Worm (Caenorhabditis elegans) whole organism, L1 larva: ENCODE measurements around the gene spd-3.

ENCODE experiments used
- C16A3.4 ChIP-seq: fragments of 150-350 bp; optimal IDR thresholded peaks from 2 replicates; lab custom pipeline; 2014; ENCODE audit warnings: missing biosample characterization, missing genetic modification characterization
- C34B4.2 ChIP-seq: sonication (generic microtip); optimal IDR thresholded peaks from 2 replicates; lab custom pipeline; 2017; ENCODE audit warnings: mild to moderate bottlenecking, missing genetic modification characterization, missing compliant biosample characterization
- blmp-1 ChIP-seq: fragments of 150-350 bp; optimal IDR thresholded peaks from 2 replicates; lab custom pipeline; 2014; ENCODE audit warnings: missing biosample characterization, missing genetic modification characterization
- ceh-63 ChIP-seq: fragments of 200-800 bp; sonication (Bioruptor generic); optimal IDR thresholded peaks from 2 replicates; lab custom pipeline; 2018; ENCODE audit warnings: mild to moderate bottlenecking, missing genetic modification characterization, missing compliant biosample characterization
- ceh-8 ChIP-seq: fragments of 200-800 bp; sonication (Bioruptor generic); optimal IDR thresholded peaks from 2 replicates; lab custom pipeline; 2018; ENCODE audit warnings: mild to moderate bottlenecking, missing genetic modification characterization, moderate library complexity, missing compliant biosample characterization
- dpl-1 ChIP-seq, 3 experiments: fragments of 150-350 bp in 2 of 3; sonication (generic microtip) in 1 of 3; optimal IDR thresholded peaks; 2 replicates each; lab custom pipeline; 2014 to 2017; ENCODE audit warnings: missing biosample characterization in 3 of 3, missing genetic modification characterization in 3 of 3, missing genetic modification reagents in 3 of 3
- dsc-1 ChIP-seq: sonication (generic microtip); optimal IDR thresholded peaks from 2 replicates; lab custom pipeline; 2016; ENCODE audit warnings: mild to moderate bottlenecking, missing genetic modification characterization, missing compliant biosample characterization
- efl-1 ChIP-seq, 4 experiments: fragments of 150-350 bp; optimal IDR thresholded peaks in 3 of 4; peaks in 1 of 4; 1 replicate in 1 of 4; 2 replicates in 3 of 4; lab custom pipeline; 2014; ENCODE audit warnings: missing biosample characterization in 2 of 4, missing genetic modification characterization in 2 of 4, missing genetic modification reagents in 2 of 4
- egl-13 ChIP-seq: sonication (generic microtip); optimal IDR thresholded peaks from 2 replicates; lab custom pipeline; 2016; ENCODE audit warnings: missing genotype, missing genetic modification reagents, missing genetic modification characterization, missing compliant biosample characterization
- elt-2 ChIP-seq: sonication (generic microtip); optimal IDR thresholded peaks from 2 replicates; lab custom pipeline; 2016; ENCODE audit warnings: missing genetic modification characterization, mild to moderate bottlenecking, inconsistent platforms, missing compliant biosample characterization, missing genetic modification reagents
- elt-3 ChIP-seq, 6 experiments: fragments of 150-350 bp in 1 of 6; sonication (generic microtip); optimal IDR thresholded peaks; 2 replicates each; lab custom pipeline; 2017 to 2018; ENCODE audit warnings: missing biosample characterization in 6 of 6, missing genetic modification characterization in 6 of 6, inconsistent platforms in 1 of 6
- ets-5 ChIP-seq: fragments of 200-800 bp; sonication (Bioruptor generic); IDR thresholded peaks from 2 replicates; pipeline ENCODE4 v1.3.6; 2022; ENCODE audit warnings: missing genetic modification characterization, missing compliant biosample characterization
- fkh-10 ChIP-seq: sonication (generic microtip); optimal IDR thresholded peaks from 2 replicates; lab custom pipeline; 2017; ENCODE audit warnings: missing biosample characterization, missing genetic modification reagents, missing genetic modification characterization
- fkh-8 ChIP-seq: sonication (generic microtip); optimal IDR thresholded peaks from 2 replicates; lab custom pipeline; 2016; ENCODE audit warnings: mild to moderate bottlenecking, missing genetic modification characterization, missing compliant biosample characterization
- hlh-4 ChIP-seq: sonication (generic microtip); optimal IDR thresholded peaks from 2 replicates; lab custom pipeline; 2016; ENCODE audit warnings: mild to moderate bottlenecking, missing genetic modification characterization, missing compliant biosample characterization
- lin-13 ChIP-seq: fragments of 150-350 bp; optimal IDR thresholded peaks from 2 replicates; lab custom pipeline; 2014; ENCODE audit warnings: missing biosample characterization, missing genetic modification reagents, missing genetic modification characterization
- lin-14 ChIP-seq: fragments of 200-800 bp; sonication (Bioruptor generic); optimal IDR thresholded peaks from 2 replicates; lab custom pipeline; 2018; ENCODE audit warnings: mild to moderate bottlenecking, missing genetic modification characterization, moderate library complexity, missing compliant biosample characterization
- lin-35 ChIP-seq, 2 experiments: fragments of 150-350 bp; optimal IDR thresholded peaks; 2 replicates each; lab custom pipeline; 2014; ENCODE audit warnings: missing biosample characterization in 2 of 2, missing genetic modification characterization in 2 of 2, missing genetic modification reagents in 2 of 2
- lir-3 ChIP-seq: sonication (generic microtip); optimal IDR thresholded peaks from 2 replicates; lab custom pipeline; 2016; ENCODE audit warnings: mild to moderate bottlenecking, missing genetic modification characterization, moderate library complexity, missing compliant biosample characterization; ENCODE audit not compliant: poor library complexity
- mab-9 ChIP-seq: fragments of 200-800 bp; sonication (Bioruptor generic); IDR thresholded peaks from 2 replicates; pipeline ENCODE4 v1.3.6; 2022; ENCODE audit warnings: missing genetic modification reagents, missing genetic modification characterization, missing compliant biosample characterization
- mdl-1 ChIP-seq, 2 experiments: fragments of 150-350 bp; optimal IDR thresholded peaks; 2 replicates each; lab custom pipeline; 2014 to 2017; ENCODE audit warnings: missing biosample characterization in 2 of 2, missing genetic modification characterization in 2 of 2, inconsistent platforms in 1 of 2
- mef-2 ChIP-seq: fragments of 150-350 bp; optimal IDR thresholded peaks from 2 replicates; lab custom pipeline; 2014; ENCODE audit warnings: missing biosample characterization, missing genetic modification characterization
- nhr-19 ChIP-seq: fragments of 200-800 bp; sonication (Bioruptor generic); conservative IDR thresholded peaks from 2 replicates; pipeline ENCODE4 v1.3.6; 2022; ENCODE audit warnings: missing genetic modification characterization, missing compliant biosample characterization
- nhr-20 ChIP-seq: sonication (generic microtip); optimal IDR thresholded peaks from 2 replicates; lab custom pipeline; 2016; ENCODE audit warnings: mild to moderate bottlenecking, missing genetic modification characterization, missing compliant biosample characterization
- nhr-47 ChIP-seq: sonication (generic microtip); optimal IDR thresholded peaks from 2 replicates; lab custom pipeline; 2016; ENCODE audit warnings: mild to moderate bottlenecking, missing genetic modification characterization, moderate library complexity, missing compliant biosample characterization
- nhr-76 ChIP-seq: sonication (generic microtip); optimal IDR thresholded peaks from 2 replicates; lab custom pipeline; 2017; ENCODE audit warnings: missing biosample characterization, missing genetic modification characterization
- nhr-77 ChIP-seq: fragments of 150-350 bp; optimal IDR thresholded peaks from 2 replicates; lab custom pipeline; 2014; ENCODE audit warnings: missing biosample characterization, missing genetic modification characterization
- nhr-84 ChIP-seq: sonication (generic microtip); optimal IDR thresholded peaks from 2 replicates; lab custom pipeline; 2017; ENCODE audit warnings: missing biosample characterization, missing genetic modification characterization
- nhr-85 ChIP-seq: sonication (generic microtip); peaks from one replicate; lab custom pipeline; 2016; ENCODE audit warnings: missing genetic modification characterization, inconsistent platforms, missing compliant biosample characterization
- nhr-90 ChIP-seq: sonication (generic microtip); optimal IDR thresholded peaks from 2 replicates; lab custom pipeline; 2016; ENCODE audit warnings: mild to moderate bottlenecking, missing genetic modification characterization, missing compliant biosample characterization; ENCODE audit not compliant: poor library complexity
- pag-3 ChIP-seq: sonication (generic microtip); optimal IDR thresholded peaks from 2 replicates; lab custom pipeline; 2017; ENCODE audit warnings: missing genetic modification characterization, mild to moderate bottlenecking, missing compliant biosample characterization, antibody characterized with exemption, borderline replicate concordance; ENCODE audit not compliant: insufficient read depth
- pax-3 ChIP-seq: fragments of 200-800 bp; sonication (Bioruptor generic); optimal IDR thresholded peaks from 2 replicates; lab custom pipeline; 2018; ENCODE audit warnings: mild to moderate bottlenecking, missing genetic modification characterization, moderate library complexity, missing compliant biosample characterization
- skn-1 ChIP-seq: fragments of 150-350 bp; optimal IDR thresholded peaks from 2 replicates; lab custom pipeline; 2014; ENCODE audit warnings: missing biosample characterization, missing genetic modification characterization
- snpc-4 ChIP-seq: fragments of 150-350 bp; optimal IDR thresholded peaks from 2 replicates; lab custom pipeline; 2014; ENCODE audit warnings: missing biosample characterization, missing genetic modification characterization
- snu-23 ChIP-seq: sonication (generic microtip); optimal IDR thresholded peaks from 2 replicates; lab custom pipeline; 2016; ENCODE audit warnings: missing genetic modification characterization, missing compliant biosample characterization
- sox-4 ChIP-seq: sonication (generic microtip); optimal IDR thresholded peaks from 2 replicates; lab custom pipeline; 2016; ENCODE audit warnings: missing genetic modification characterization, missing compliant biosample characterization
- sup-37 ChIP-seq: fragments of 200-800 bp; sonication (Bioruptor generic); optimal IDR thresholded peaks from 2 replicates; lab custom pipeline; 2018; ENCODE audit warnings: mild to moderate bottlenecking, missing genetic modification characterization, missing compliant biosample characterization
- unc-98 ChIP-seq: fragments of 200-800 bp; sonication (Bioruptor generic); IDR thresholded peaks from 2 replicates; pipeline ENCODE4 v1.3.6; 2022; ENCODE audit warnings: missing genetic modification characterization, missing compliant biosample characterization
- xbp-1 ChIP-seq: sonication (generic microtip); optimal IDR thresholded peaks from 2 replicates; lab custom pipeline; 2016; ENCODE audit warnings: missing genetic modification characterization, missing compliant biosample characterization
- zag-1 ChIP-seq: fragments of 150-350 bp; optimal IDR thresholded peaks from 2 replicates; lab custom pipeline; 2014; ENCODE audit warnings: missing biosample characterization, missing genetic modification characterization
- ztf-11 ChIP-seq, 2 experiments: sonication (generic microtip); optimal IDR thresholded peaks; 2 replicates each; lab custom pipeline; 2016 to 2017; ENCODE audit warnings: missing genetic modification characterization in 2 of 2, missing biosample characterization in 1 of 2, missing compliant biosample characterization in 1 of 2
- ztf-4 ChIP-seq: fragments of 150-350 bp; optimal IDR thresholded peaks from 2 replicates; lab custom pipeline; 2014; ENCODE audit warnings: missing biosample characterization, missing genetic modification characterization

spd-3 gene

DNA sequence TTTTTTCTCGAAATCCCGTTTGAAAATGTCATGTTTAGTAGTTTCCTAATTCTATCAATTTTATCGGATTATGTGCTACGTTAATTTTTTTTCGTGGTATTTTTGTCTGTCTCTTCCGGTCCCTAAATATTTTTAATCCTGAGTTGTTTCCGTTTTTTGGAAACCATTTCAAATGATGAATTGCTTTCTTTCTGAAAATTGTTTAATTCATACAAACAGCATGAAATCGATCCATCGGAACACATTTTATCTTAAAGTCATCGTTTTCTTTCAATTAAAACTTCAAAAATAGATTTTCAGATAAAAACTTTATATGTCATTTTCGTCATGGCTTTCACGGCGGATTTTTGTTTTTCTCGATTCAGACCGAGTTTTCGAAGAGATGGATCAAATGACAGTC, at the start of gene spd-3:
Gene spd-3 (plus strand): TSS at position 301 of the 400 bp plus-strand sequence.
- TF ChIP-seq ceh-63 (GFP tag; lab: Kevin White, UChicago) (no peak), ets-5 (GFP tag; lab: Robert Waterston, UW) (no peak)

- no peak for TF ChIP-seq elt-2 (tag; lab: Kevin White, UChicago)
- TF ChIP-seq mab-9, result no peak
- no peak for TF ChIP-seq fkh-8 (tag; lab: Kevin White, UChicago)
- no peak for TF ChIP-seq C34B4.2 (tag; lab: Kevin White, UChicago)
- TF ChIP-seq nhr-19 (GFP tag; lab: Robert Waterston, UW), result no peak
- TF ChIP-seq nhr-77 (tag; lab: Kevin White, UChicago), result no peak
- TF ChIP-seq fkh-10, result no peak
- no peak for TF ChIP-seq dsc-1 (tag; lab: Kevin White, UChicago)
- TF ChIP-seq, all 84 proteins: peak for 0
Observed at ce11 chrIV:6740190-6740589, 22.3 kb upstream of the spd-3 start, which contains the start of gene Y73B6A.3. Gene Y73B6A.3, minus strand, starts transcription at chrIV:6740290.

DNA sequence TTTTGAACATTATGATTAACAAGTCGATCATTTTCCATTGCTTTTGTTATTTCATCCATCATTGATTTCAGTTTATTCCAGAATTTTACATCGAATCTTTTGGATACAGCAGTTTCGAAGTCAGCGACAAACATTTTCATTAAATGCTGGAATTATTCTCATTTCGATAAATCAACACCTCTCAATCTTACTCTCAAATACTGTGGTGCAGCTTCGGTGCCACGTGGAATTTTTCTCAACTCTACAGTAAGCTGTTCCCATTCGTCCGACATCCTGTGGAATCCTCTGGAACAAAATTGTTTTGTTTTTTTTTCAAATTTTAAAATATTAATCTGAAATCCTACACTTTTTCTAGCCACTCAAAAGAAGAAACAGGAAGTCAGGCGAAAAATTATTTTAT, 20.4 kb upstream of the spd-3 start, which contains the start of gene smg-7:
Gene smg-7 (minus strand): TSS at position 285 of the 400 bp plus-strand sequence.
- peak; percentile 31 for TF ChIP-seq nhr-85 (tag; lab: Kevin White, UChicago)
- TF ChIP-seq pag-3 (tag; lab: Kevin White, UChicago), result no peak

ce11 chrIV:6747083-6747482, 15.4 kb upstream of the spd-3 start:
- TF ChIP-seq efl-1 (optimal IDR thresholded peaks at IDR 0.05; lab: Kevin White, UChicago), result no peak
- TF ChIP-seq efl-1 (GFP tag; optimal IDR thresholded peaks at IDR 0.05 in 1 of 2; lab: Kevin White, UChicago), result peak in 1 of 2 experiments; percentile 76
- TF ChIP-seq ztf-11 (tag; optimal IDR thresholded peaks at IDR 0.05; lab: Kevin White, UChicago), result no peak

- TF ChIP-seq nhr-47 (peak; percentile 47), pax-3 (tag; lab: Kevin White, UChicago) (no peak), nhr-90 (tag; lab: Kevin White, UChicago) (peak; percentile 47), ztf-11 (tag; optimal IDR thresholded peaks at IDR 0.05; lab: Kevin White, UChicago) (peak in 1 of 2 experiments; percentile 47), xbp-1 (tag; lab: Kevin White, UChicago) (peak; percentile 36), hlh-4 (tag; lab: Kevin White, UChicago) (no peak), blmp-1 (peak; percentile 50), snu-23 (peak; percentile 65), ceh-8 (GFP tag; lab: Kevin White, UChicago) (no peak), lir-3 (tag; lab: Kevin White, UChicago) (peak; percentile 70), ztf-4 (tag; lab: Kevin White, UChicago) (no peak), C16A3.4 (peak; percentile 20), lin-35 (GFP tag; optimal IDR thresholded peaks at IDR 0.05; lab: Kevin White, UChicago) (peak in 1 of 2 experiments; percentile 20), efl-1 (optimal IDR thresholded peaks at IDR 0.05; lab: Kevin White, UChicago) (peak in 1 of 2 experiments; percentile 37), efl-1 (GFP tag; optimal IDR thresholded peaks at IDR 0.05 in 1 of 2; lab: Kevin White, UChicago) (peak; percentile 24 to 71), zag-1 (tag; lab: Kevin White, UChicago) (no peak), nhr-20 (peak; percentile 59), unc-98 (GFP tag; lab: Robert Waterston, UW) (no peak), nhr-85 (tag; lab: Kevin White, UChicago) (peak; percentile 58), nhr-84 (tag; lab: Kevin White, UChicago) (no peak), snpc-4 (tag; lab: Kevin White, UChicago) (no peak), nhr-76 (no peak), elt-3 (tag; optimal IDR thresholded peaks at IDR 0.05; lab: Kevin White, UChicago) (no peak), pag-3 (tag; lab: Kevin White, UChicago) (no peak), mef-2 (tag; lab: Kevin White, UChicago) (no peak), lin-14 (GFP tag; lab: Kevin White, UChicago) (peak; percentile 51), skn-1 (tag; lab: Kevin White, UChicago) (peak; percentile 9), sox-4 (tag; lab: Kevin White, UChicago) (no peak), dpl-1 (GFP tag; optimal IDR thresholded peaks at IDR 0.05; lab: Kevin White, UChicago) (peak; percentile 18 to 31 (median 31)), mdl-1 (tag; optimal IDR thresholded peaks at IDR 0.05; lab: Kevin White, UChicago) (no peak), sup-37 (GFP tag; lab: Kevin White, UChicago) (no peak), egl-13 (tag; lab: Kevin White, UChicago) (no peak), lin-13 (GFP tag; lab: Kevin White, UChicago) (peak; percentile 16)
Observed at ce11 chrIV:6747652-6748051, 14.9 kb upstream of the spd-3 start.
